Fruit fly (Drosophila melanogaster) whole organism, prepupa: ENCODE data around the gene Culd.

ENCODE experiments used
- Blimp-1 ChIP-seq: fragments of 200-800 bp; sonication (Bioruptor generic); optimal IDR thresholded peaks from 3 replicates; lab custom pipeline; 2017; ENCODE audit warnings: missing biosample characterization, missing genetic modification characterization, mild to moderate bottlenecking, moderate library complexity, missing genetic modification reagents
- CG10631 ChIP-seq: fragments of 200-800 bp; sonication (Bioruptor generic); optimal IDR thresholded peaks from 2 replicates; lab custom pipeline; 2016; ENCODE audit warnings: missing biosample characterization, missing genetic modification characterization
- CG10669 ChIP-seq: fragments of 200-800 bp; sonication (Bioruptor generic); optimal IDR thresholded peaks from 3 replicates; lab custom pipeline; 2018; ENCODE audit warnings: missing biosample characterization, mild to moderate bottlenecking, missing genetic modification characterization, moderate library complexity
- CG16779 ChIP-seq: fragments of 200-800 bp; sonication (Bioruptor generic); optimal IDR thresholded peaks from 3 replicates; lab custom pipeline; 2017; ENCODE audit warnings: missing biosample characterization, mild to moderate bottlenecking, missing genetic modification characterization
- CG31627 ChIP-seq: fragments of 200-800 bp; sonication (Bioruptor generic); optimal IDR thresholded peaks from 3 replicates; lab custom pipeline; 2016; ENCODE audit warnings: missing biosample characterization, missing genetic modification characterization
- CG8119 ChIP-seq: fragments of 200-800 bp; sonication (Bioruptor generic); IDR thresholded peaks from 3 replicates; pipeline ENCODE4 v1.3.6; 2022; ENCODE audit warnings: missing biosample characterization, missing genetic modification characterization
- Gug ChIP-seq: fragments of 200-800 bp; sonication (Bioruptor generic); IDR thresholded peaks from 2 replicates; pipeline ENCODE4 v1.3.6; 2022; ENCODE audit warnings: missing biosample characterization, missing genetic modification characterization
- Hr38 ChIP-seq: sonication (Bioruptor generic); optimal IDR thresholded peaks from 2 replicates; lab custom pipeline; 2016; ENCODE audit warnings: missing biosample characterization, missing genetic modification characterization
- eg ChIP-seq: fragments of 200-800 bp; sonication (Bioruptor generic); IDR thresholded peaks from 3 replicates; pipeline ENCODE4 v1.3.6; 2022; ENCODE audit warnings: missing biosample characterization, missing genetic modification characterization
- net ChIP-seq: fragments of 200-800 bp; sonication (Bioruptor generic); optimal IDR thresholded peaks from 3 replicates; lab custom pipeline; 2016; ENCODE audit warnings: missing biosample characterization, missing genetic modification characterization

DNA sequence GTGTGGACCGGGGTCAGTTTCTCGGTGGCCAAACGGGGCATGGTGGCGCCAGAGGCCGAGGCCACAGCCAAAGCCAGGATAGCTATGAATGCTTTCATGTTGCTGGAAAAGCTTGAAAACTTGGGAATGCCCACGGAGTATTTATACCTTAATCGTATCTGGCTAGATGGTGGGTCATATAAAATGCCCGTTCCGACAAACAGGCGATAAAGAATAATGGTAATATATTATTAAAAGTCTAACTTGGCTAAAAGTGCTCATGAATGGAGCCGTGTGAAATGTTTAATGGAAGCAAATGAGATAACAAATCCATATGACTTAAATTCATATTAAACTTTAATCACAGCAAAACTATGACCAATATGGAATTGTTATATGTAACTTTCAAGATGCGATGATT lies 37.5 kb upstream of the Culd start, which contains the start of gene Jon66Cii:
- TF ChIP-seq Blimp-1 (GFP tag; lab: Kevin White, UChicago) (no peak), eg (no peak), Gug (GFP tag; lab: Robert Waterston, UW) (no peak), net (GFP tag; lab: Kevin White, UChicago) (no peak), Hr38 (GFP tag; lab: Kevin White, UChicago) (no peak), CG10631 (GFP tag; lab: Kevin White, UChicago) (no peak), CG16779 (tag; lab: Kevin White, UChicago) (no peak), CG8119 (GFP tag; lab: Robert Waterston, UW) (no peak), CG10669 (no peak), CG31627 (GFP tag; lab: Kevin White, UChicago) (no peak)
